Worm (Caenorhabditis elegans) whole organism, L1 larva: ENCODE measurements around the gene lect-2.

ENCODE experiments used
- C04F5.9 ChIP-seq: sonication (generic microtip); optimal IDR thresholded peaks from 2 replicates; lab custom pipeline; 2016; ENCODE audit warnings: missing genetic modification characterization, missing compliant biosample characterization
- C16A3.4 ChIP-seq: fragments of 150-350 bp; optimal IDR thresholded peaks from 2 replicates; lab custom pipeline; 2014; ENCODE audit warnings: missing biosample characterization, missing genetic modification characterization
- C34B4.2 ChIP-seq: sonication (generic microtip); optimal IDR thresholded peaks from 2 replicates; lab custom pipeline; 2017; ENCODE audit warnings: mild to moderate bottlenecking, missing genetic modification characterization, missing compliant biosample characterization
- F16B12.6 ChIP-seq: fragments of 150-350 bp; optimal IDR thresholded peaks from 2 replicates; lab custom pipeline; 2014; ENCODE audit warnings: missing biosample characterization, missing genetic modification characterization
- alr-1 ChIP-seq: fragments of 200-800 bp; sonication (Bioruptor generic); optimal IDR thresholded peaks from 2 replicates; lab custom pipeline; 2018; ENCODE audit warnings: borderline replicate concordance, mild to moderate bottlenecking, missing genetic modification characterization, missing compliant biosample characterization
- aly-2 ChIP-seq: fragments of 150-350 bp; optimal IDR thresholded peaks from 2 replicates; lab custom pipeline; 2014; ENCODE audit warnings: missing biosample characterization, missing genetic modification characterization
- ama-1 ChIP-seq: fragments of 150-350 bp; optimal IDR thresholded peaks from 2 replicates; lab custom pipeline; 2014
- ceh-63 ChIP-seq: fragments of 200-800 bp; sonication (Bioruptor generic); optimal IDR thresholded peaks from 2 replicates; lab custom pipeline; 2018; ENCODE audit warnings: mild to moderate bottlenecking, missing genetic modification characterization, missing compliant biosample characterization
- ceh-82 ChIP-seq, 3 experiments: fragments of 150-350 bp in 1 of 3; sonication (generic microtip) in 2 of 3; optimal IDR thresholded peaks; 2 replicates each; lab custom pipeline; 2014 to 2017; ENCODE audit warnings: missing biosample characterization in 3 of 3, missing genetic modification characterization in 3 of 3
- ceh-88 ChIP-seq: fragments of 200-800 bp; sonication (Bioruptor generic); IDR thresholded peaks from 2 replicates; pipeline ENCODE4 v1.3.6; 2022; ENCODE audit warnings: missing genetic modification characterization, missing compliant biosample characterization
- dpl-1 ChIP-seq, 3 experiments: fragments of 150-350 bp in 2 of 3; sonication (generic microtip) in 1 of 3; optimal IDR thresholded peaks; 2 replicates each; lab custom pipeline; 2014 to 2017; ENCODE audit warnings: missing biosample characterization in 3 of 3, missing genetic modification characterization in 3 of 3, missing genetic modification reagents in 3 of 3
- egl-27 ChIP-seq, 2 experiments: fragments of 150-350 bp in 1 of 2; sonication (generic microtip); optimal IDR thresholded peaks; 3 replicates each; lab custom pipeline; 2017 to 2018; ENCODE audit warnings: missing biosample characterization in 2 of 2, missing genetic modification characterization in 2 of 2, missing genetic modification reagents in 2 of 2
- elt-2 ChIP-seq: sonication (generic microtip); optimal IDR thresholded peaks from 2 replicates; lab custom pipeline; 2016; ENCODE audit warnings: missing genetic modification characterization, mild to moderate bottlenecking, inconsistent platforms, missing compliant biosample characterization, missing genetic modification reagents
- elt-3 ChIP-seq, 6 experiments: fragments of 150-350 bp in 1 of 6; sonication (generic microtip); optimal IDR thresholded peaks; 2 replicates each; lab custom pipeline; 2017 to 2018; ENCODE audit warnings: missing biosample characterization in 6 of 6, missing genetic modification characterization in 6 of 6, inconsistent platforms in 1 of 6
- ets-5 ChIP-seq: fragments of 200-800 bp; sonication (Bioruptor generic); IDR thresholded peaks from 2 replicates; pipeline ENCODE4 v1.3.6; 2022; ENCODE audit warnings: missing genetic modification characterization, missing compliant biosample characterization
- grh-1 ChIP-seq: fragments of 200-800 bp; sonication (Bioruptor generic); IDR thresholded peaks from 2 replicates; pipeline ENCODE4 v1.3.6; 2022; ENCODE audit warnings: missing genetic modification reagents, missing genetic modification characterization, missing compliant biosample characterization
- hlh-4 ChIP-seq: sonication (generic microtip); optimal IDR thresholded peaks from 2 replicates; lab custom pipeline; 2016; ENCODE audit warnings: mild to moderate bottlenecking, missing genetic modification characterization, missing compliant biosample characterization
- hpl-2 ChIP-seq: fragments of 150-350 bp; optimal IDR thresholded peaks from 2 replicates; lab custom pipeline; 2014; ENCODE audit warnings: missing biosample characterization, missing genetic modification reagents, missing genetic modification characterization
- isw-1 ChIP-seq: fragments of 200-800 bp; sonication (Bioruptor generic); IDR thresholded peaks from 2 replicates; pipeline ENCODE4 v1.3.6; 2022; ENCODE audit warnings: missing genetic modification characterization, missing compliant biosample characterization
- lin-13 ChIP-seq: fragments of 150-350 bp; optimal IDR thresholded peaks from 2 replicates; lab custom pipeline; 2014; ENCODE audit warnings: missing biosample characterization, missing genetic modification reagents, missing genetic modification characterization
- lin-15B ChIP-seq: fragments of 150-350 bp; sonication (generic microtip); optimal IDR thresholded peaks from 3 replicates; lab custom pipeline; 2014; ENCODE audit warnings: missing biosample characterization, missing genetic modification characterization
- lir-3 ChIP-seq: sonication (generic microtip); optimal IDR thresholded peaks from 2 replicates; lab custom pipeline; 2016; ENCODE audit warnings: mild to moderate bottlenecking, missing genetic modification characterization, moderate library complexity, missing compliant biosample characterization; ENCODE audit not compliant: poor library complexity
- lsy-2 ChIP-seq, 2 experiments: fragments of 150-350 bp; optimal IDR thresholded peaks; 2 replicates each; lab custom pipeline; 2014; ENCODE audit warnings: missing biosample characterization in 2 of 2, missing genetic modification characterization in 2 of 2
- mef-2 ChIP-seq: fragments of 150-350 bp; optimal IDR thresholded peaks from 2 replicates; lab custom pipeline; 2014; ENCODE audit warnings: missing biosample characterization, missing genetic modification characterization
- mep-1 ChIP-seq: fragments of 150-350 bp; optimal IDR thresholded peaks from 2 replicates; lab custom pipeline; 2014; ENCODE audit warnings: missing biosample characterization, missing genetic modification characterization
- nhr-12 ChIP-seq: sonication (generic microtip); optimal IDR thresholded peaks from 2 replicates; lab custom pipeline; 2017; ENCODE audit warnings: missing biosample characterization, missing genetic modification characterization
- nhr-20 ChIP-seq: sonication (generic microtip); optimal IDR thresholded peaks from 2 replicates; lab custom pipeline; 2016; ENCODE audit warnings: mild to moderate bottlenecking, missing genetic modification characterization, missing compliant biosample characterization
- nhr-28 ChIP-seq: fragments of 150-350 bp; optimal IDR thresholded peaks from 2 replicates; lab custom pipeline; 2014; ENCODE audit warnings: missing biosample characterization, missing genetic modification characterization
- nhr-71 ChIP-seq: sonication (generic microtip); optimal IDR thresholded peaks from 2 replicates; lab custom pipeline; 2016; ENCODE audit warnings: mild to moderate bottlenecking, missing genetic modification characterization, moderate library complexity, missing compliant biosample characterization
- nhr-77 ChIP-seq: fragments of 150-350 bp; optimal IDR thresholded peaks from 2 replicates; lab custom pipeline; 2014; ENCODE audit warnings: missing biosample characterization, missing genetic modification characterization
- nhr-84 ChIP-seq: sonication (generic microtip); optimal IDR thresholded peaks from 2 replicates; lab custom pipeline; 2017; ENCODE audit warnings: missing biosample characterization, missing genetic modification characterization
- nhr-90 ChIP-seq: sonication (generic microtip); optimal IDR thresholded peaks from 2 replicates; lab custom pipeline; 2016; ENCODE audit warnings: mild to moderate bottlenecking, missing genetic modification characterization, missing compliant biosample characterization; ENCODE audit not compliant: poor library complexity
- pag-3 ChIP-seq: sonication (generic microtip); optimal IDR thresholded peaks from 2 replicates; lab custom pipeline; 2017; ENCODE audit warnings: missing genetic modification characterization, mild to moderate bottlenecking, missing compliant biosample characterization, antibody characterized with exemption, borderline replicate concordance; ENCODE audit not compliant: insufficient read depth
- rnt-1 ChIP-seq: sonication (generic microtip); optimal IDR thresholded peaks from 2 replicates; lab custom pipeline; 2016; ENCODE audit warnings: mild to moderate bottlenecking, missing genetic modification characterization, moderate library complexity, missing compliant biosample characterization
- skn-1 ChIP-seq: fragments of 150-350 bp; optimal IDR thresholded peaks from 2 replicates; lab custom pipeline; 2014; ENCODE audit warnings: missing biosample characterization, missing genetic modification characterization
- snpc-4 ChIP-seq: fragments of 150-350 bp; optimal IDR thresholded peaks from 2 replicates; lab custom pipeline; 2014; ENCODE audit warnings: missing biosample characterization, missing genetic modification characterization
- snu-23 ChIP-seq: sonication (generic microtip); optimal IDR thresholded peaks from 2 replicates; lab custom pipeline; 2016; ENCODE audit warnings: missing genetic modification characterization, missing compliant biosample characterization
- sox-4 ChIP-seq: sonication (generic microtip); optimal IDR thresholded peaks from 2 replicates; lab custom pipeline; 2016; ENCODE audit warnings: missing genetic modification characterization, missing compliant biosample characterization
- sptf-1 ChIP-seq: fragments of 150-350 bp; optimal IDR thresholded peaks from 2 replicates; lab custom pipeline; 2014; ENCODE audit warnings: missing biosample characterization, missing genetic modification characterization
- sup-37 ChIP-seq: fragments of 200-800 bp; sonication (Bioruptor generic); optimal IDR thresholded peaks from 2 replicates; lab custom pipeline; 2018; ENCODE audit warnings: mild to moderate bottlenecking, missing genetic modification characterization, missing compliant biosample characterization
- tbx-2 ChIP-seq: sonication (generic microtip); optimal IDR thresholded peaks from 2 replicates; lab custom pipeline; 2016; ENCODE audit warnings: missing genetic modification characterization, missing compliant biosample characterization
- unc-62 ChIP-seq: fragments of 150-350 bp; optimal IDR thresholded peaks from 2 replicates; lab custom pipeline; 2014; ENCODE audit warnings: missing biosample characterization, missing genetic modification reagents, missing genetic modification characterization
- unc-86 ChIP-seq: sonication (generic microtip); optimal IDR thresholded peaks from 2 replicates; lab custom pipeline; 2016; ENCODE audit warnings: missing genetic modification characterization, missing compliant biosample characterization
- unc-98 ChIP-seq: fragments of 200-800 bp; sonication (Bioruptor generic); IDR thresholded peaks from 2 replicates; pipeline ENCODE4 v1.3.6; 2022; ENCODE audit warnings: missing genetic modification characterization, missing compliant biosample characterization
- xbp-1 ChIP-seq: sonication (generic microtip); optimal IDR thresholded peaks from 2 replicates; lab custom pipeline; 2016; ENCODE audit warnings: missing genetic modification characterization, missing compliant biosample characterization
- ztf-4 ChIP-seq: fragments of 150-350 bp; optimal IDR thresholded peaks from 2 replicates; lab custom pipeline; 2014; ENCODE audit warnings: missing biosample characterization, missing genetic modification characterization

The lect-2 gene

DNA sequence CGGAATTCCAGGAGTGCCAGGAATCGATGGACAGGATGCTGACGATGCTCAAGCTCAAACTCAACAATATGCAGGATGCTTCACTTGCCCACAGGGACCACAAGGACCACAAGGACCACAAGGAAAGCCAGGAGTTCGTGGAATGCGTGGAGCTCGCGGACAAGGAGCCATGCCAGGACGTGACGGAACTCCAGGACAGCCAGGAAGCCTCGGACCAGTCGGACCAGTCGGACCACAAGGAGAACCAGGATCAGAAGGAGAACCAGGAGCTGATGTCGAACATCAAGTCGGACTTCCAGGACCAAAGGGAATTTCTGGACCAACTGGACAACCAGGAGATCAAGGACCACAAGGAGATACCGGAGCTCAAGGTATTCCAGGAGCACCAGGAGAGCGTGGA lies 40.9 kb downstream of the lect-2 start:
- TF ChIP-seq skn-1: no peak
- no peak for TF ChIP-seq unc-62
- no peak for TF ChIP-seq rnt-1 (tag; lab: Kevin White, UChicago)
- no peak for TF ChIP-seq nhr-12 (tag; lab: Kevin White, UChicago)
- no peak for TF ChIP-seq nhr-28 (tag; lab: Kevin White, UChicago)

ce11 chrII:5833136-5833535 lies 42.6 kb downstream of the lect-2 start, which contains the start of gene gtap-1:
Gene gtap-1, minus strand, starts transcription at chrII:5833236.
- no peak for TF ChIP-seq lin-15B (tag; lab: Kevin White, UChicago)
- no peak for TF ChIP-seq unc-98 (GFP tag; lab: Robert Waterston, UW)
- TF ChIP-seq rnt-1 (tag; lab: Kevin White, UChicago): no peak
- TF ChIP-seq sup-37 (GFP tag; lab: Kevin White, UChicago): no peak
- TF ChIP-seq mep-1 (tag; lab: Kevin White, UChicago): no peak
- TF ChIP-seq ceh-82 (tag; optimal IDR thresholded peaks at IDR 0.05; lab: Kevin White, UChicago): no peak
- TF ChIP-seq, all 84 proteins: peak for 0

DNA sequence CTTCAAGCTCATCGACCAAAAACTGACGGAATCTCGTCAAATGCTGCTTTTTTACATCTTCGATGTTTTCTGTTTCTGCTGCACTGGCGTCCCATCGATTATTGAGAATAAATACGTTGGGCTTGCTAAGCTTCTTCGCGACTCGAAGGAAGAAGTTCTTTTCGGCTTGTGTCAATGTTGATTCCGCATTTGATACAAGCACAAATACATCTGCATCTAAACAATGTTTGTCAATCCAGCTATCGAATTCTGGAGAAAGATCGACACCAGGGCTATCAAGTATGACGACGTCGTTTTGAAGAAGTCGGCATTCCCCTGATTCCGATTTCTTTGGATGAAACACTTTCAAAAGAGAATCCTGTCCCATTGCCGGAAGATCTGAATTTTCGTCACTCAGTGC lies 44.6 kb downstream of the lect-2 start:
- TF ChIP-seq pag-3: no peak
- no peak for TF ChIP-seq ceh-63 (GFP tag; lab: Kevin White, UChicago)
- TF ChIP-seq nhr-20 (tag; lab: Kevin White, UChicago): no peak
- TF ChIP-seq skn-1: no peak
- no peak for TF ChIP-seq unc-86 (tag; lab: Kevin White, UChicago)
- no peak for TF ChIP-seq lsy-2 (tag; optimal IDR thresholded peaks at IDR 0.05; lab: Kevin White, UChicago)
- no peak for TF ChIP-seq ets-5 (GFP tag; lab: Robert Waterston, UW)
- TF ChIP-seq tbx-2 (tag; lab: Kevin White, UChicago): no peak
- no peak for TF ChIP-seq C34B4.2 (tag; lab: Kevin White, UChicago)
- TF ChIP-seq hlh-4: no peak

- no peak for TF ChIP-seq mef-2 (tag; lab: Kevin White, UChicago)
- no peak for TF ChIP-seq ama-1 (lab: Kevin White, UChicago)
- peak; percentile 74 for TF ChIP-seq nhr-71 (tag; lab: Kevin White, UChicago)
- TF ChIP-seq lir-3 (tag; lab: Kevin White, UChicago): peak; percentile 77
- peak; percentile 45 for TF ChIP-seq C16A3.4 (tag; lab: Kevin White, UChicago)
- no peak for TF ChIP-seq hpl-2 (GFP tag; lab: Kevin White, UChicago)
- peak; percentile 71 for TF ChIP-seq sox-4 (tag; lab: Kevin White, UChicago)
- TF ChIP-seq elt-2: peak; percentile 37
- peak; percentile 2 for TF ChIP-seq unc-86 (tag; lab: Kevin White, UChicago)
- no peak for TF ChIP-seq nhr-84 (tag; lab: Kevin White, UChicago)
- peak; percentile 61 for TF ChIP-seq tbx-2 (tag; lab: Kevin White, UChicago)
- TF ChIP-seq nhr-90 (tag; lab: Kevin White, UChicago): peak; percentile 75
- no peak for TF ChIP-seq alr-1 (tag; lab: Kevin White, UChicago)
- peak; percentile 13 to 35 (median 21) for TF ChIP-seq dpl-1 (GFP tag; optimal IDR thresholded peaks at IDR 0.05; lab: Kevin White, UChicago)
- TF ChIP-seq sptf-1 (tag; lab: Kevin White, UChicago): no peak
- no peak for TF ChIP-seq lin-13 (GFP tag; lab: Kevin White, UChicago)
- TF ChIP-seq lsy-2 (tag; optimal IDR thresholded peaks at IDR 0.05; lab: Kevin White, UChicago): peak in 1 of 2 experiments; percentile 66
- TF ChIP-seq xbp-1: peak; percentile 54
- TF ChIP-seq nhr-77: no peak
- no peak for TF ChIP-seq ceh-82 (tag; optimal IDR thresholded peaks at IDR 0.05; lab: Kevin White, UChicago)
- TF ChIP-seq grh-1 (GFP tag; lab: Robert Waterston, UW): no peak
- TF ChIP-seq F16B12.6 (tag; lab: Kevin White, UChicago): peak; percentile 7
- peak; percentile 59 for TF ChIP-seq nhr-20 (tag; lab: Kevin White, UChicago)
- TF ChIP-seq snpc-4 (tag; lab: Kevin White, UChicago): peak; percentile 20
- TF ChIP-seq aly-2: no peak
- peak; percentile 58 for TF ChIP-seq snu-23
- TF ChIP-seq egl-27 (tag; optimal IDR thresholded peaks at IDR 0.05; lab: Kevin White, UChicago): no peak
- TF ChIP-seq C04F5.9 (tag; lab: Kevin White, UChicago): peak; percentile 33
- peak; percentile 27 for TF ChIP-seq skn-1
- TF ChIP-seq ztf-4 (tag; lab: Kevin White, UChicago): no peak
- no peak for TF ChIP-seq C34B4.2 (tag; lab: Kevin White, UChicago)
- peak; percentile 24; the same call in 1 of the 2 replicates for TF ChIP-seq ceh-88 (GFP tag; lab: Robert Waterston, UW)
- no peak for TF ChIP-seq elt-3 (tag; optimal IDR thresholded peaks at IDR 0.05; lab: Kevin White, UChicago)
- TF ChIP-seq isw-1 (GFP tag; lab: Robert Waterston, UW): peak; percentile 52
- peak; percentile 72 for TF ChIP-seq ceh-63 (GFP tag; lab: Kevin White, UChicago)
These were observed 45.7 kb downstream of the lect-2 start, which contains the start of gene fzo-1 for ce11 chrII:5836153-5836719. Gene fzo-1, minus strand, starts transcription at chrII:5836203.
